Worm (Caenorhabditis elegans): ENCODE measurements around the gene pole-4.

DNA sequence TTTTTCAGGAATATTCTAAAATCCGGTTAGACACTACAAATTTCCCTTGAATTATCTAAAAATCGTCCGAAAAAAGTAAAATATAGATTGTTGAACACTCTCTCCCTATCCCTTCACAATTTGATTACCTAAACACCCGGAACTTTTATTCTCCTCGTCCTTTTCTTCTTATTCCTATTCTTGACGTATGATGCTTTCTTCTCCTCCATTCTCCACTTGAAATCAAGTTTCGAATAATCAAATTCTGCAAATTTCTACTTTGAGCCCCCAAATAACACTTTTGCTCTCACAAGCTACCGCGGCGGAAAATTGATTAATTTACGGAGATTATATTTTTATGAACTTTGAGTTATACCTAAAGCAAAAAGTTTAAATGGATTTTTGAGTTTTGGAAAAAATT, 30.8 kb downstream of the pole-4 start:
- TF ChIP-seq tab-1 (GFP tag; IDR thresholded peaks at IDR 0.05) (no peak), cog-1 (tag; optimal IDR thresholded peaks at IDR 0.05) (no peak)
